Worm (Caenorhabditis elegans) whole organism, L1 larva: ENCODE data around the gene dars-2.

Experiments used
- C34B4.2 ChIP-seq: sonication (generic microtip); optimal IDR thresholded peaks from 2 replicates; lab custom pipeline; 2017; ENCODE audit warnings: mild to moderate bottlenecking, missing genetic modification characterization, missing compliant biosample characterization
- F16B12.6 ChIP-seq: fragments of 150-350 bp; optimal IDR thresholded peaks from 2 replicates; lab custom pipeline; 2014; ENCODE audit warnings: missing biosample characterization, missing genetic modification characterization
- Y116A8C.19 ChIP-seq: sonication (generic microtip); optimal IDR thresholded peaks from 2 replicates; lab custom pipeline; 2016; ENCODE audit warnings: missing compliant biosample characterization, missing genetic modification characterization, borderline replicate concordance
- aha-1 ChIP-seq: fragments of 150-350 bp; optimal IDR thresholded peaks from 2 replicates; lab custom pipeline; 2014; ENCODE audit warnings: missing biosample characterization, missing genetic modification characterization
- ama-1 ChIP-seq: fragments of 150-350 bp; optimal IDR thresholded peaks from 2 replicates; lab custom pipeline; 2014
- blmp-1 ChIP-seq: fragments of 150-350 bp; optimal IDR thresholded peaks from 2 replicates; lab custom pipeline; 2014; ENCODE audit warnings: missing biosample characterization, missing genetic modification characterization
- ceh-63 ChIP-seq: fragments of 200-800 bp; sonication (Bioruptor generic); optimal IDR thresholded peaks from 2 replicates; lab custom pipeline; 2018; ENCODE audit warnings: mild to moderate bottlenecking, missing genetic modification characterization, missing compliant biosample characterization
- ceh-82 ChIP-seq, 3 experiments: fragments of 150-350 bp in 1 of 3; sonication (generic microtip) in 2 of 3; optimal IDR thresholded peaks; 2 replicates each; lab custom pipeline; 2014 to 2017; ENCODE audit warnings: missing biosample characterization in 3 of 3, missing genetic modification characterization in 3 of 3
- ceh-90 ChIP-seq: sonication (generic microtip); optimal IDR thresholded peaks from 2 replicates; lab custom pipeline; 2016; ENCODE audit warnings: missing genetic modification characterization, missing compliant biosample characterization
- ces-1 ChIP-seq: fragments of 150-350 bp; optimal IDR thresholded peaks from 2 replicates; lab custom pipeline; 2014; ENCODE audit warnings: missing biosample characterization, missing genetic modification reagents, missing genetic modification characterization
- dpl-1 ChIP-seq, 3 experiments: fragments of 150-350 bp in 2 of 3; sonication (generic microtip) in 1 of 3; optimal IDR thresholded peaks; 2 replicates each; lab custom pipeline; 2014 to 2017; ENCODE audit warnings: missing biosample characterization in 3 of 3, missing genetic modification characterization in 3 of 3, missing genetic modification reagents in 3 of 3
- elt-2 ChIP-seq: sonication (generic microtip); optimal IDR thresholded peaks from 2 replicates; lab custom pipeline; 2016; ENCODE audit warnings: missing genetic modification characterization, mild to moderate bottlenecking, inconsistent platforms, missing compliant biosample characterization, missing genetic modification reagents
- elt-3 ChIP-seq, 6 experiments: fragments of 150-350 bp in 1 of 6; sonication (generic microtip); optimal IDR thresholded peaks; 2 replicates each; lab custom pipeline; 2017 to 2018; ENCODE audit warnings: missing biosample characterization in 6 of 6, missing genetic modification characterization in 6 of 6, inconsistent platforms in 1 of 6
- fkh-8 ChIP-seq: sonication (generic microtip); optimal IDR thresholded peaks from 2 replicates; lab custom pipeline; 2016; ENCODE audit warnings: mild to moderate bottlenecking, missing genetic modification characterization, missing compliant biosample characterization
- fos-1 ChIP-seq: fragments of 150-350 bp; optimal IDR thresholded peaks from 2 replicates; lab custom pipeline; 2014; ENCODE audit warnings: missing biosample characterization, missing genetic modification characterization
- grh-1 ChIP-seq: fragments of 200-800 bp; sonication (Bioruptor generic); IDR thresholded peaks from 2 replicates; pipeline ENCODE4 v1.3.6; 2022; ENCODE audit warnings: missing genetic modification reagents, missing genetic modification characterization, missing compliant biosample characterization
- hlh-17 ChIP-seq: fragments of 200-800 bp; sonication (Bioruptor generic); optimal IDR thresholded peaks from 2 replicates; lab custom pipeline; 2018; ENCODE audit warnings: missing genetic modification characterization, mild to moderate bottlenecking, missing compliant biosample characterization, moderate library complexity, borderline replicate concordance
- hlh-4 ChIP-seq: sonication (generic microtip); optimal IDR thresholded peaks from 2 replicates; lab custom pipeline; 2016; ENCODE audit warnings: mild to moderate bottlenecking, missing genetic modification characterization, missing compliant biosample characterization
- lin-14 ChIP-seq: fragments of 200-800 bp; sonication (Bioruptor generic); optimal IDR thresholded peaks from 2 replicates; lab custom pipeline; 2018; ENCODE audit warnings: mild to moderate bottlenecking, missing genetic modification characterization, moderate library complexity, missing compliant biosample characterization
- lin-15B ChIP-seq: fragments of 150-350 bp; sonication (generic microtip); optimal IDR thresholded peaks from 3 replicates; lab custom pipeline; 2014; ENCODE audit warnings: missing biosample characterization, missing genetic modification characterization
- lin-35 ChIP-seq, 2 experiments: fragments of 150-350 bp; optimal IDR thresholded peaks; 2 replicates each; lab custom pipeline; 2014; ENCODE audit warnings: missing biosample characterization in 2 of 2, missing genetic modification characterization in 2 of 2, missing genetic modification reagents in 2 of 2
- lsy-2 ChIP-seq, 2 experiments: fragments of 150-350 bp; optimal IDR thresholded peaks; 2 replicates each; lab custom pipeline; 2014; ENCODE audit warnings: missing biosample characterization in 2 of 2, missing genetic modification characterization in 2 of 2
- nhr-11 ChIP-seq: fragments of 150-350 bp; optimal IDR thresholded peaks from 2 replicates; lab custom pipeline; 2014; ENCODE audit warnings: missing biosample characterization, missing genetic modification characterization
- nhr-19 ChIP-seq: fragments of 200-800 bp; sonication (Bioruptor generic); conservative IDR thresholded peaks from 2 replicates; pipeline ENCODE4 v1.3.6; 2022; ENCODE audit warnings: missing genetic modification characterization, missing compliant biosample characterization
- nhr-20 ChIP-seq: sonication (generic microtip); optimal IDR thresholded peaks from 2 replicates; lab custom pipeline; 2016; ENCODE audit warnings: mild to moderate bottlenecking, missing genetic modification characterization, missing compliant biosample characterization
- nhr-237 ChIP-seq: fragments of 150-350 bp; optimal IDR thresholded peaks from 2 replicates; lab custom pipeline; 2014; ENCODE audit warnings: missing biosample characterization, missing genetic modification characterization
- nhr-28 ChIP-seq: fragments of 150-350 bp; optimal IDR thresholded peaks from 2 replicates; lab custom pipeline; 2014; ENCODE audit warnings: missing biosample characterization, missing genetic modification characterization
- nhr-77 ChIP-seq: fragments of 150-350 bp; optimal IDR thresholded peaks from 2 replicates; lab custom pipeline; 2014; ENCODE audit warnings: missing biosample characterization, missing genetic modification characterization
- nhr-84 ChIP-seq: sonication (generic microtip); optimal IDR thresholded peaks from 2 replicates; lab custom pipeline; 2017; ENCODE audit warnings: missing biosample characterization, missing genetic modification characterization
- nhr-85 ChIP-seq: sonication (generic microtip); peaks from one replicate; lab custom pipeline; 2016; ENCODE audit warnings: missing genetic modification characterization, inconsistent platforms, missing compliant biosample characterization
- pax-3 ChIP-seq: fragments of 200-800 bp; sonication (Bioruptor generic); optimal IDR thresholded peaks from 2 replicates; lab custom pipeline; 2018; ENCODE audit warnings: mild to moderate bottlenecking, missing genetic modification characterization, moderate library complexity, missing compliant biosample characterization
- skn-1 ChIP-seq: fragments of 150-350 bp; optimal IDR thresholded peaks from 2 replicates; lab custom pipeline; 2014; ENCODE audit warnings: missing biosample characterization, missing genetic modification characterization
- sox-4 ChIP-seq: sonication (generic microtip); optimal IDR thresholded peaks from 2 replicates; lab custom pipeline; 2016; ENCODE audit warnings: missing genetic modification characterization, missing compliant biosample characterization
- sup-37 ChIP-seq: fragments of 200-800 bp; sonication (Bioruptor generic); optimal IDR thresholded peaks from 2 replicates; lab custom pipeline; 2018; ENCODE audit warnings: mild to moderate bottlenecking, missing genetic modification characterization, missing compliant biosample characterization
- tbx-2 ChIP-seq: sonication (generic microtip); optimal IDR thresholded peaks from 2 replicates; lab custom pipeline; 2016; ENCODE audit warnings: missing genetic modification characterization, missing compliant biosample characterization
- unc-130 ChIP-seq: fragments of 150-350 bp; optimal IDR thresholded peaks from 2 replicates; lab custom pipeline; 2017; ENCODE audit warnings: missing biosample characterization, missing genetic modification characterization, inconsistent platforms
- unc-86 ChIP-seq: sonication (generic microtip); optimal IDR thresholded peaks from 2 replicates; lab custom pipeline; 2016; ENCODE audit warnings: missing genetic modification characterization, missing compliant biosample characterization
- unc-98 ChIP-seq: fragments of 200-800 bp; sonication (Bioruptor generic); IDR thresholded peaks from 2 replicates; pipeline ENCODE4 v1.3.6; 2022; ENCODE audit warnings: missing genetic modification characterization, missing compliant biosample characterization
- zip-4 ChIP-seq: fragments of 200-800 bp; sonication (Bioruptor generic); optimal IDR thresholded peaks from 2 replicates; lab custom pipeline; 2018; ENCODE audit warnings: mild to moderate bottlenecking, missing genetic modification characterization, moderate library complexity, missing compliant biosample characterization
- ztf-4 ChIP-seq: fragments of 150-350 bp; optimal IDR thresholded peaks from 2 replicates; lab custom pipeline; 2014; ENCODE audit warnings: missing biosample characterization, missing genetic modification characterization

The dars-2 gene

ce11 chrV:12084216-12084615 lies 35.7 kb downstream of the dars-2 start, which contains the start of gene R07B7.8:
Gene R07B7.8, minus strand, starts transcription at chrV:12084316.
- no peak for TF ChIP-seq lsy-2 (tag; optimal IDR thresholded peaks at IDR 0.05; lab: Kevin White, UChicago)
- TF ChIP-seq lin-14 (GFP tag; lab: Kevin White, UChicago): no peak
- no peak for TF ChIP-seq nhr-11 (tag; lab: Kevin White, UChicago)
- TF ChIP-seq elt-2 (tag; lab: Kevin White, UChicago): peak; percentile 8

ce11 chrV:12085867-12086634 lies 37.5 kb downstream of the dars-2 start:
- TF ChIP-seq nhr-85 (tag; lab: Kevin White, UChicago) (peak; percentile 6), nhr-237 (tag; lab: Kevin White, UChicago) (no peak), lin-14 (GFP tag; lab: Kevin White, UChicago) (peak; percentile 3), elt-2 (tag; lab: Kevin White, UChicago) (peak; percentile 63), lin-15B (tag; lab: Kevin White, UChicago) (no peak), Y116A8C.19 (tag; lab: Kevin White, UChicago) (no peak), elt-3 (tag; optimal IDR thresholded peaks at IDR 0.05; lab: Kevin White, UChicago) (peak; percentile 75 to 98 (median 94)), nhr-20 (tag; lab: Kevin White, UChicago) (no peak)

- TF ChIP-seq nhr-19 (GFP tag; lab: Robert Waterston, UW): no peak
- no peak for TF ChIP-seq nhr-84 (tag; lab: Kevin White, UChicago)
- no peak for TF ChIP-seq unc-86 (tag; lab: Kevin White, UChicago)
- TF ChIP-seq hlh-4: no peak
- TF ChIP-seq F16B12.6 (tag; lab: Kevin White, UChicago): no peak
- no peak for TF ChIP-seq Y116A8C.19 (tag; lab: Kevin White, UChicago)
- no peak for TF ChIP-seq elt-2 (tag; lab: Kevin White, UChicago)
These were observed 38.4 kb downstream of the dars-2 start, which contains the start of gene gana-1 for ce11 chrV:12086934-12087333. Gene gana-1, plus strand, starts transcription at chrV:12087234.

- TF ChIP-seq ceh-82 (tag; optimal IDR thresholded peaks at IDR 0.05; lab: Kevin White, UChicago) (no peak), F16B12.6 (tag; lab: Kevin White, UChicago) (no peak), nhr-237 (tag; lab: Kevin White, UChicago) (no peak), nhr-20 (tag; lab: Kevin White, UChicago) (no peak), grh-1 (GFP tag; lab: Robert Waterston, UW) (no peak), ces-1 (GFP tag; lab: Kevin White, UChicago) (no peak), Y116A8C.19 (tag; lab: Kevin White, UChicago) (no peak), nhr-77 (no peak), tbx-2 (no peak), fos-1 (no peak), ztf-4 (no peak), elt-3 (tag; optimal IDR thresholded peaks at IDR 0.05; lab: Kevin White, UChicago) (no peak)
These were observed 40.2 kb downstream of the dars-2 start, which contains the start of gene R07B7.12 for ce11 chrV:12088773-12089172. Gene R07B7.12, plus strand, starts transcription at chrV:12089073.

ce11 chrV:12091759-12092158 lies 43.2 kb downstream of the dars-2 start, which contains the start of gene nhr-206:
Gene nhr-206, plus strand, starts transcription at chrV:12092006.
- TF ChIP-seq unc-130 (tag; lab: Kevin White, UChicago) (no peak), hlh-4 (no peak), ztf-4 (no peak), nhr-19 (GFP tag; lab: Robert Waterston, UW) (peak; percentile 21; the same call in 1 of the 2 replicates), elt-3 (tag; optimal IDR thresholded peaks at IDR 0.05; lab: Kevin White, UChicago) (peak in 2 of 6 experiments; percentile 13 to 31), C34B4.2 (tag; lab: Kevin White, UChicago) (no peak), ceh-63 (GFP tag; lab: Kevin White, UChicago) (no peak), lin-35 (GFP tag; optimal IDR thresholded peaks at IDR 0.05; lab: Kevin White, UChicago) (peak in 1 of 2 experiments; percentile 58), pax-3 (tag; lab: Kevin White, UChicago) (no peak), fkh-8 (tag; lab: Kevin White, UChicago) (no peak), zip-4 (no peak), dpl-1 (GFP tag; optimal IDR thresholded peaks at IDR 0.05; lab: Kevin White, UChicago) (no peak), sox-4 (tag; lab: Kevin White, UChicago) (no peak), unc-98 (GFP tag; lab: Robert Waterston, UW) (no peak), ama-1 (no peak), lsy-2 (tag; optimal IDR thresholded peaks at IDR 0.05; lab: Kevin White, UChicago) (peak in 1 of 2 experiments; percentile 11), elt-2 (tag; lab: Kevin White, UChicago) (peak; percentile 22), blmp-1 (tag; lab: Kevin White, UChicago) (peak; percentile 45), skn-1 (tag; lab: Kevin White, UChicago) (peak; percentile 10), ceh-90 (tag; lab: Kevin White, UChicago) (no peak), ceh-82 (tag; optimal IDR thresholded peaks at IDR 0.05; lab: Kevin White, UChicago) (no peak), sup-37 (no peak), aha-1 (tag; lab: Kevin White, UChicago) (no peak), nhr-28 (tag; lab: Kevin White, UChicago) (no peak), hlh-17 (GFP tag; lab: Kevin White, UChicago) (no peak)
